Worm (Caenorhabditis elegans): Measurements from ENCODE around the gene Y55F3AM.21.
A peak's percentile ranks its signal among the peaks of the same experiment; 100 is the strongest.

The Y55F3AM.21 gene

DNA sequence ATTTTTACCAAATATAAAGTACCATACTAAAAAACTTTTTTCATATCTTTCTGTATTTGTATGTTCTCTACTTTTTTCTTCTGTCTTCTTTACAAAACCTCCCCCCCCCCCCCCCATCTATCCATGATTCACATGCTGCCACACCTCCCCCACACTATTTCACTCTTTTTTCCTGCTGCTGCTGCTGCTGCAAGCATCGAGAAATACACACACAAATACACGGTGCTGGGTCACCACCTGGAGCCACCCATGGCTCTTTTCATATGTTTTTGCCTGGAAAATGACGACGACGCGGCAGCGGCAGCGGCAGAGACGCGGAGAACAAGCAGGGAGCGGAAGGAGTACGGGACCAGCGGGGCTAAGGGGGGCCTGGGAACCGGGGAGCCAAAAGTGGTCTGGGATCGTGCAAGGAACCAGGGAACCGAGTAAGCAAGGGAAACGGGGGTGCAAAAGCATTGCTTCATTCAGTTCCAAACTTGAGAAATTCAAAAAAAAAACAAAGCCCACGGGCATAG lies 17.3 kb upstream of the Y55F3AM.21 start:
- no peak for TF ChIP-seq nhr-11 (tag; optimal IDR thresholded peaks at IDR 0.05)
- no peak for TF ChIP-seq fkh-10 (GFP tag; optimal IDR thresholded peaks at IDR 0.05)
- TF ChIP-seq hmg-11 (tag; optimal IDR thresholded peaks at IDR 0.05) = no peak
- no peak for TF ChIP-seq nhr-23 (tag; optimal IDR thresholded peaks at IDR 0.05)
- TF ChIP-seq lin-39 (tag; optimal IDR thresholded peaks at IDR 0.05) = peak; percentile 35
- TF ChIP-seq pha-4 (tag; optimal IDR thresholded peaks at IDR 0.05) = peak; percentile 17

DNA sequence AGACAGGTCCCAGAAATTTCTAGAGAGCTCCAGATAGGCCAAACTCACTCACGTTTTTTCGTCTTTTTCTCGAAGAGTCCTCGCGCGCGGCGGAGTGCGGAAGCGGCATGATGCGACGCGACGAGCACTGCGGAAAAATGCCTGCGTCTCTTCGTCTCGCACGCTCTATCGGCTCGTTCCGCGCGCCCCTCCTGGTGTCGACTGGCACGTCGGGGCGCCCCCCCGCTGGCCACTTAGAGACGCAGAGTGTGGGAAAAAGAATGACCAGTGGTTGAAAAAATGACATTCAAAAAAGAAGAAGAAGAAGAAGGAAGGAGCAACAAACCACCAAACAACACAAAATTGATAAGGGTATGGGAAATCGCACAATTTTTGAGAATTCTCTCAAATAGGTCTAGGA lies 15.9 kb upstream of the Y55F3AM.21 start, which contains the start of gene znf-782:
Gene znf-782 (minus strand): TSS at position 96 of the 400 bp plus-strand sequence.
- TF ChIP-seq fkh-2 (tag; optimal IDR thresholded peaks at IDR 0.05) (no peak), lsy-12 (tag; optimal IDR thresholded peaks at IDR 0.05) (peak; percentile 47), pha-4 (tag; optimal IDR thresholded peaks at IDR 0.05) (peak; percentile 1), lin-39 (tag; optimal IDR thresholded peaks at IDR 0.05) (peak; percentile 70), skn-1 (tag; optimal IDR thresholded peaks at IDR 0.05) (peak; percentile 1), nhr-25 (tag; optimal IDR thresholded peaks at IDR 0.05) (no peak), ztf-4 (tag; optimal IDR thresholded peaks at IDR 0.05) (no peak), elt-2 (tag; optimal IDR thresholded peaks at IDR 0.05) (peak; percentile 31), egl-5 (tag; optimal IDR thresholded peaks at IDR 0.05) (peak; percentile 57), tbx-2 (tag; optimal IDR thresholded peaks at IDR 0.05) (peak; percentile 19), fkh-10 (GFP tag; optimal IDR thresholded peaks at IDR 0.05) (no peak), jun-1 (tag; optimal IDR thresholded peaks at IDR 0.05) (peak; percentile 21), lin-15B (tag; optimal IDR thresholded peaks at IDR 0.05) (peak; percentile 8), nhr-11 (tag; optimal IDR thresholded peaks at IDR 0.05) (peak; percentile 11), nfya-1 (tag; optimal IDR thresholded peaks at IDR 0.05; ENCODE audit: insufficient read depth) (peak; percentile 74), hmg-11 (tag; optimal IDR thresholded peaks at IDR 0.05) (peak; percentile 33), ceh-16 (tag; optimal IDR thresholded peaks at IDR 0.05) (no peak), nhr-12 (tag; optimal IDR thresholded peaks at IDR 0.05) (no peak)

DNA sequence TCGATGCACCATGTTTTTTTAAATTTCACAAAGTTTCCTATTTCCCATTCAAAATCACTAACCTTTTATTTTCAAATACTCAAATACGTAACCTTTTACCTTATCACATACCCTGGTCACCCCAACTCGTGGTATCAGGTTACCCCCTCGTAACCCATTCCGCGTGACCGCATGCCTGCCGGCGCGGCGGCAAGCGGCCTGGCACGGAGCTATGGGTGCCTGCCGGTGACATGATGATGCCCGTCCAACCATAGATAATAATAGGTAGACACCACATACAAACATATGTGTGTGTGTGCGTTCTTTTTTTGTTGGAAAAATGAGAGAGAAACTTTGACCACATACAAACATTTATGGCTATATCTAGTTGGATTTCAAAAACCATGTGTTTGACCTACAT lies 14.1 kb upstream of the Y55F3AM.21 start:
- TF ChIP-seq ztf-4 (tag; optimal IDR thresholded peaks at IDR 0.05) = no peak
- peak; percentile 38 for TF ChIP-seq pha-4 (tag; optimal IDR thresholded peaks at IDR 0.05)
- no peak for TF ChIP-seq nhr-28 (tag; optimal IDR thresholded peaks at IDR 0.05)
- no peak for TF ChIP-seq nhr-23 (tag; optimal IDR thresholded peaks at IDR 0.05)
- TF ChIP-seq fos-1 (tag; optimal IDR thresholded peaks at IDR 0.05) = peak; percentile 22
- TF ChIP-seq nhr-237 (tag; optimal IDR thresholded peaks at IDR 0.05) = no peak
- TF ChIP-seq nhr-43 (tag; optimal IDR thresholded peaks at IDR 0.05; ENCODE audit: poor library complexity, severe bottlenecking) = no peak
- TF ChIP-seq lin-39 (tag; optimal IDR thresholded peaks at IDR 0.05) = peak; percentile 3
- no peak for TF ChIP-seq lsy-12 (tag; optimal IDR thresholded peaks at IDR 0.05)
- TF ChIP-seq tbx-2 (tag; optimal IDR thresholded peaks at IDR 0.05) = no peak
- no peak for TF ChIP-seq sea-2 (GFP tag; optimal IDR thresholded peaks at IDR 0.05)
- no peak for TF ChIP-seq nhr-77 (tag; optimal IDR thresholded peaks at IDR 0.05)
- no peak for TF ChIP-seq nhr-12 (tag; optimal IDR thresholded peaks at IDR 0.05)
- no peak for TF ChIP-seq nhr-67 (tag; optimal IDR thresholded peaks at IDR 0.05)
- TF ChIP-seq ZK546.5 (tag; optimal IDR thresholded peaks at IDR 0.05) = no peak
- TF ChIP-seq mml-1 (tag; optimal IDR thresholded peaks at IDR 0.05) = no peak
- no peak for TF ChIP-seq snpc-4 (tag; optimal IDR thresholded peaks at IDR 0.05)
- no peak for TF ChIP-seq fkh-10 (GFP tag; optimal IDR thresholded peaks at IDR 0.05)

DNA sequence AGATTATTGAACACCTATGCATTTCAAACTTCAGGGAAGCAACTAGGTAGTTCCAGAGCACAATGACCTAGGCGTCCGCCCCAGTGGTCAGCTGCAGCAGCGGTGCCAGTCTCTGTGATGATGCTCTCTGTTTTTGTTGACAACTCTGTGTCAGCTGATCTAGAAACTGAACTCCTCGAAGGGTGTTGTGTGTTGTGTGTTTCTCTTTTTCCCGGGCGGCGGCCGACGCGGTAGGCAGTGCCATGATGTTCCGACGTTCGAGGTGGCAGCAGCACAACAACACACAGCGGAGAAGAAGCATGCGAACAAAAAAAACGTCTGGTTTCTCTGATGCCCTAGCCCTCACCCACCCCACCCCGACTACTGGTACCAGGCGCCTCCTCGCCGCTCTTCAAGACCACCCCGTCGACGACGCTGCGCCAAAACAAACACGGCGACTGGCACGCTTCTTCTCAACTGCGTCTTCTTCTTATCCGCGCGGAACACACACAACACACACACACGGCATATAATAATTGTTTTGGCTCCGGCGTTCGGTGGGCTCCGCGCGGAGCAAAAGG lies 12.9 kb upstream of the Y55F3AM.21 start:
- TF ChIP-seq egl-5 (tag; optimal IDR thresholded peaks at IDR 0.05) (no peak), skn-1 (tag; optimal IDR thresholded peaks at IDR 0.05) (no peak), fkh-2 (tag; optimal IDR thresholded peaks at IDR 0.05) (no peak), nhr-43 (tag; optimal IDR thresholded peaks at IDR 0.05; ENCODE audit: poor library complexity, severe bottlenecking) (no peak), lin-39 (tag; optimal IDR thresholded peaks at IDR 0.05) (peak; percentile 48), hmg-11 (tag; optimal IDR thresholded peaks at IDR 0.05) (peak; percentile 40), ama-1 (optimal IDR thresholded peaks at IDR 0.05) (peak; percentile 12), lin-15B (tag; optimal IDR thresholded peaks at IDR 0.05) (no peak), nhr-25 (tag; optimal IDR thresholded peaks at IDR 0.05) (no peak), aly-2 (tag; optimal IDR thresholded peaks at IDR 0.05) (no peak), mdl-1 (tag; optimal IDR thresholded peaks at IDR 0.05) (no peak), sea-2 (GFP tag; optimal IDR thresholded peaks at IDR 0.05) (no peak), pha-4 (tag; optimal IDR thresholded peaks at IDR 0.05) (peak; percentile 59), mml-1 (tag; optimal IDR thresholded peaks at IDR 0.05) (no peak), snpc-4 (tag; optimal IDR thresholded peaks at IDR 0.05) (peak; percentile 51), zag-1 (tag; optimal IDR thresholded peaks at IDR 0.05) (no peak)

Data from whole organism, L3 larva.